Worm (Caenorhabditis elegans) whole organism, L1 larva: Measurements from ENCODE around the gene F54D12.1.

Experiments used
- F16B12.6 ChIP-seq: fragments of 150-350 bp; optimal IDR thresholded peaks from 2 replicates; lab custom pipeline; 2014; ENCODE audit warnings: missing biosample characterization, missing genetic modification characterization
- aly-2 ChIP-seq: fragments of 150-350 bp; optimal IDR thresholded peaks from 2 replicates; lab custom pipeline; 2014; ENCODE audit warnings: missing biosample characterization, missing genetic modification characterization
- dpl-1 ChIP-seq, 3 experiments: fragments of 150-350 bp in 2 of 3; sonication (generic microtip) in 1 of 3; optimal IDR thresholded peaks; 2 replicates each; lab custom pipeline; 2014 to 2017; ENCODE audit warnings: missing biosample characterization in 3 of 3, missing genetic modification characterization in 3 of 3, missing genetic modification reagents in 3 of 3
- hlh-17 ChIP-seq: fragments of 200-800 bp; sonication (Bioruptor generic); optimal IDR thresholded peaks from 2 replicates; lab custom pipeline; 2018; ENCODE audit warnings: missing genetic modification characterization, mild to moderate bottlenecking, missing compliant biosample characterization, moderate library complexity, borderline replicate concordance
- nhr-11 ChIP-seq: fragments of 150-350 bp; optimal IDR thresholded peaks from 2 replicates; lab custom pipeline; 2014; ENCODE audit warnings: missing biosample characterization, missing genetic modification characterization
- nhr-90 ChIP-seq: sonication (generic microtip); optimal IDR thresholded peaks from 2 replicates; lab custom pipeline; 2016; ENCODE audit warnings: mild to moderate bottlenecking, missing genetic modification characterization, missing compliant biosample characterization; ENCODE audit not compliant: poor library complexity
- unc-62 ChIP-seq: fragments of 150-350 bp; optimal IDR thresholded peaks from 2 replicates; lab custom pipeline; 2014; ENCODE audit warnings: missing biosample characterization, missing genetic modification reagents, missing genetic modification characterization

ce11 chrII:1423660-1424059, 23.5 kb downstream of the F54D12.1 start, which contains the start of gene Y51H7C.10:
- TF ChIP-seq F16B12.6 (tag; lab: Kevin White, UChicago) = no peak
- no peak for TF ChIP-seq nhr-11
- TF ChIP-seq nhr-90 = no peak
- TF ChIP-seq unc-62 (GFP tag; lab: Kevin White, UChicago) = no peak
- no peak for TF ChIP-seq dpl-1 (GFP tag; optimal IDR thresholded peaks at IDR 0.05; lab: Kevin White, UChicago)
- TF ChIP-seq aly-2 (tag; lab: Kevin White, UChicago) = no peak
- TF ChIP-seq hlh-17 (GFP tag; lab: Kevin White, UChicago) = no peak
